Worm (Caenorhabditis elegans): ENCODE data around the gene R09E10.13.

Gene R09E10.13

DNA sequence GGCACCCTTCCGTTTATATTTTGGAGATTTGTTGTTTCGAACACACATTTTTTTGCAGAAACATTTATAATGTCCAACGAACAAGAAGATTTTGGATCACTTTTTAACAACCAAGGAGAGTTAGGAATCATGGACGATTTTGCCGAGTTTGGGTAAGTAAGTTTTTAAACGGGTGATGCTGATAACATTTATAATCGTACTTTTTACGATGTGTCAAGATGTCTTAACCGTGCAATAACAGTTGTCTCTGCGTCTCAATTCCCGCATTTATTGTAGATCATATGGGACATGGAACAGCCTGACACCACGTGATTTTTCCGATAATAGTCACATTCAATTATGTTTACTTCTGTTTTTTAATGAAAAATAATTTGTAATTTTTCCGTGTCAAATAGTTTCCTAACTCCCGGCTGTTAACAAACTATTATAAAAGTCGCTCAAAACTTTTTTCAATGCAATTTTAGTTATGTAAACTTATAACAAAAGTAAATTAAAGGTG lies 44.3 kb downstream of the R09E10.13 start, which contains the start of gene daf-14:
Gene daf-14, plus strand, starts transcription at position 51 of the 499 bp plus-strand sequence.
- TF ChIP-seq sma-3 (GFP tag; optimal IDR thresholded peaks at IDR 0.05), result peak; percentile 61
- no peak for TF ChIP-seq lin-11 (tag; optimal IDR thresholded peaks at IDR 0.05)
- TF ChIP-seq sma-9 (GFP tag; optimal IDR thresholded peaks at IDR 0.05), result peak; percentile 81
- TF ChIP-seq sma-9 (tag; optimal IDR thresholded peaks at IDR 0.05), result no peak
- peak; percentile 21 for TF ChIP-seq gmeb-1 (tag; optimal IDR thresholded peaks at IDR 0.05)
- peak; percentile 60 for TF ChIP-seq crh-2 (tag; optimal IDR thresholded peaks at IDR 0.05)
- TF ChIP-seq elt-3 (tag; optimal IDR thresholded peaks at IDR 0.05), result no peak
- no peak for TF ChIP-seq zag-1 (tag; optimal IDR thresholded peaks at IDR 0.05)
- TF ChIP-seq nhr-12 (tag; optimal IDR thresholded peaks at IDR 0.05), result no peak

- TF ChIP-seq peb-1 (tag; optimal IDR thresholded peaks at IDR 0.05) (no peak), nhr-11 (tag; optimal IDR thresholded peaks at IDR 0.05) (no peak), nhr-6 (tag; optimal IDR thresholded peaks at IDR 0.05) (no peak), R02D3.7 (tag; optimal IDR thresholded peaks at IDR 0.05) (no peak), ZK546.5 (tag; optimal IDR thresholded peaks at IDR 0.05) (no peak), ztf-4 (tag; optimal IDR thresholded peaks at IDR 0.05) (no peak), crh-2 (tag; optimal IDR thresholded peaks at IDR 0.05) (peak; percentile 61), nhr-25 (tag; optimal IDR thresholded peaks at IDR 0.05) (peak; percentile 45), C34F6.9 (tag; optimal IDR thresholded peaks at IDR 0.05) (no peak), lsy-2 (tag; optimal IDR thresholded peaks at IDR 0.05) (peak in 1 of 2 experiments; percentile 36), sma-3 (GFP tag; optimal IDR thresholded peaks at IDR 0.05) (peak; percentile 26), nhr-129 (tag; optimal IDR thresholded peaks at IDR 0.05) (no peak), nhr-21 (tag; optimal IDR thresholded peaks at IDR 0.05) (no peak), nhr-23 (tag; optimal IDR thresholded peaks at IDR 0.05) (no peak), lin-11 (tag; optimal IDR thresholded peaks at IDR 0.05) (no peak), ama-1 (optimal IDR thresholded peaks at IDR 0.05) (no peak), ceh-16 (tag; optimal IDR thresholded peaks at IDR 0.05) (no peak), mdl-1 (tag; optimal IDR thresholded peaks at IDR 0.05) (no peak), blmp-1 (tag; optimal IDR thresholded peaks at IDR 0.05; ENCODE audit: insufficient read depth) (peak; percentile 77), elt-1 (tag; optimal IDR thresholded peaks at IDR 0.05) (no peak)
These were observed 49.2 kb downstream of the R09E10.13 start, which contains the start of gene F01G10.10 for ce11 chrIV:10245666-10246210. TSS of gene F01G10.10 (plus strand) at chrIV:10246160.
